Fruit fly (Drosophila melanogaster): ENCODE results near the gene CG16986.

Gene CG16986

DNA sequence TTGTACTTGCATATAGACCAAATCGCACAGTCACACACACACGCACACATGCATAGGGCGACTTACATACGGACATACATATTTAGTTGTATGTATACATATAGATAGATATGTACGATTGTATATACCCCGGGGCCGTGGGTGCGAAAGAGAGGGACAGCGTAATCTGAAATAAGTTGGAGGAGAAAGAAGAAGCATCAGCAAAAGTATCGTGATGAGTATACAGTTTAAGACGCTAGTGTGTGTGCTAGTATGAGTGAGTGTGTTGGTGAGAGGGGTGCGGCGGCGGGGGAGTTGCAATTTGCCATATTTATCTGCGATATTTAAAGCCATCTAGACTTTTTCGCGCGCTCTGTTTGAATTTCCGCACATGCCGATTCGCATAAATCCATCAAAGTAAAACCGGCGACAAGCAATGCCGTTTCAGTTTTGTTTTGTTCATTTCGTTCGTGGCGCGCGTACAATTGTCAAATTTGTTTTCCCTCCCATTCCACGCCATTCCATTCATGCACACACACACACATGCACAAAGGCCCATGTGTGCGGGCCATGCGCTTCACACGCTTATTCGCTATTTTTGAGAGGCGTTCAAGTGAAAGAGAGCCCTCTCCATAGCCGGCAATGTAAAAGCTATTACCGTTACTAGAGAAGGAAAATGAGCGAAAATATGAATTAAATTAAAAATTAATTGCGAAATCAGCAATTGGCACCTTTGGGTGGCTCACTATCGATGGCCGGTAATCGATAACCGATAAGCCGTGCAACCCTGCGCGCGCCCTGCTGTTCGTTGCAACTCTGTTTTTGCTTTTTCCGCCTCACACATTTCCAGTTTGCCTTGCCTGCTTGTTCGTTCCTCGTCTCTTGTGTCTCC, 35.0 kb downstream of the CG16986 start (continued):
- TF ChIP-seq kni (GFP tag; optimal IDR thresholded peaks at IDR 0.05), result peak; percentile 94
- TF ChIP-seq gsb-n (tag; optimal IDR thresholded peaks at IDR 0.05), result peak; percentile 71
- peak; percentile 79 for TF ChIP-seq Antp (GFP tag; optimal IDR thresholded peaks at IDR 0.05)
- peak; percentile 82 for TF ChIP-seq da (GFP tag; optimal IDR thresholded peaks at IDR 0.05)
- peak in 1 of 2 experiments; percentile 84 for TF ChIP-seq insv (GFP tag; optimal IDR thresholded peaks at IDR 0.05)
- TF ChIP-seq chm (GFP tag; IDR thresholded peaks at IDR 0.05), result peak; percentile 94
- peak; percentile 81 for TF ChIP-seq Atf6 (GFP tag; IDR thresholded peaks at IDR 0.05)
- TF ChIP-seq Meics (GFP tag; optimal IDR thresholded peaks at IDR 0.05), result peak; percentile 90
- no peak for TF ChIP-seq CG15073 (GFP tag; optimal IDR thresholded peaks at IDR 0.05)
- TF ChIP-seq sc (optimal IDR thresholded peaks at IDR 0.05), result no peak
- TF ChIP-seq sc (GFP tag; optimal IDR thresholded peaks at IDR 0.05), result peak; percentile 76
- peak; percentile 85 for TF ChIP-seq onecut (GFP tag; IDR thresholded peaks at IDR 0.05)
- peak; percentile 44 for TF ChIP-seq CG6654 (GFP tag; optimal IDR thresholded peaks at IDR 0.05)
- TF ChIP-seq Oli (tag; optimal IDR thresholded peaks at IDR 0.05), result peak; percentile 59
- peak; percentile 51 for TF ChIP-seq Sry-β (GFP tag; optimal IDR thresholded peaks at IDR 0.05)
- peak; percentile 81 for TF ChIP-seq CG14014 (GFP tag; IDR thresholded peaks at IDR 0.05)
- TF ChIP-seq pb (GFP tag; optimal IDR thresholded peaks at IDR 0.05), result peak; percentile 84
- TF ChIP-seq vvl (GFP tag; IDR thresholded peaks at IDR 0.05), result peak; percentile 96
- peak; percentile 82 for TF ChIP-seq HLH4C (GFP tag; IDR thresholded peaks at IDR 0.05; ENCODE audit: partially characterized antibody)
- TF ChIP-seq emc (GFP tag; optimal IDR thresholded peaks at IDR 0.05), result peak; percentile 83
- TF ChIP-seq zen2 (GFP tag; IDR thresholded peaks at IDR 0.05; ENCODE audit: partially characterized antibody), result 0 out of 3 replicates have a peak, but pooled peaks have one; percentile 56
- peak; percentile 67 for TF ChIP-seq wdn (GFP tag; IDR thresholded peaks at IDR 0.05)
- peak; percentile 95 for TF ChIP-seq Dref (GFP tag; IDR thresholded peaks at IDR 0.05)
- peak; percentile 87 for TF ChIP-seq CG7271 (tag; optimal IDR thresholded peaks at IDR 0.05)
- TF ChIP-seq Six4 (GFP tag; optimal IDR thresholded peaks at IDR 0.05), result peak; percentile 69
- TF ChIP-seq CG3281 (GFP tag; optimal IDR thresholded peaks at IDR 0.05), result peak; percentile 91
- TF ChIP-seq CG12155 (GFP tag; optimal IDR thresholded peaks at IDR 0.05), result peak; percentile 63
- peak; percentile 51 for TF ChIP-seq ind (GFP tag; optimal IDR thresholded peaks at IDR 0.05)
- TF ChIP-seq gsb (GFP tag; IDR thresholded peaks at IDR 0.05), result peak; percentile 74
- TF ChIP-seq prd (optimal IDR thresholded peaks at IDR 0.05), result no peak
- peak; percentile 46; the same call in 1 of the 3 replicates for TF ChIP-seq prd (GFP tag; IDR thresholded peaks at IDR 0.05)
- TF ChIP-seq chif (GFP tag; optimal IDR thresholded peaks at IDR 0.05), result peak; percentile 66 to 68
- TF ChIP-seq CG14965 (GFP tag; optimal IDR thresholded peaks at IDR 0.05; ENCODE audit: borderline replicate concordance), result peak; percentile 22
- no peak for TF ChIP-seq Doc2 (GFP tag; IDR thresholded peaks at IDR 0.05)
- peak; percentile 78 for TF ChIP-seq CG4424 (GFP tag; optimal IDR thresholded peaks at IDR 0.05)
- peak; percentile 83 for TF ChIP-seq Side (GFP tag; optimal IDR thresholded peaks at IDR 0.05)
- TF ChIP-seq Hand (GFP tag; optimal IDR thresholded peaks at IDR 0.05), result peak; percentile 87
- TF ChIP-seq Stat92E (GFP tag; optimal IDR thresholded peaks at IDR 0.05), result no peak
- TF ChIP-seq Dip2 (GFP tag; IDR thresholded peaks at IDR 0.05), result no peak
- no peak for TF ChIP-seq Abd-B (GFP tag; optimal IDR thresholded peaks at IDR 0.05)
- peak; percentile 44; the same call in 1 of the 2 replicates for TF ChIP-seq CG4360 (GFP tag; IDR thresholded peaks at IDR 0.05)
- peak; percentile 89 for TF ChIP-seq CG11456 (GFP tag; IDR thresholded peaks at IDR 0.05)
- TF ChIP-seq CG1602 (GFP tag; optimal IDR thresholded peaks at IDR 0.05), result no peak
- peak; percentile 53 for TF ChIP-seq Ada2b (GFP tag; IDR thresholded peaks at IDR 0.05)
- peak; percentile 91 for TF ChIP-seq HHEX (GFP tag; optimal IDR thresholded peaks at IDR 0.05)
- peak in 1 of 2 experiments; percentile 32 for TF ChIP-seq Trl (optimal IDR thresholded peaks at IDR 0.05)
- peak; percentile 91 for TF ChIP-seq Trl (GFP tag; optimal IDR thresholded peaks at IDR 0.05)
- peak; percentile 67 for TF ChIP-seq CG11398 (GFP tag; optimal IDR thresholded peaks at IDR 0.05)
- peak; percentile 52 for TF ChIP-seq CG4617 (GFP tag; optimal IDR thresholded peaks at IDR 0.05; ENCODE audit: borderline replicate concordance)
- TF ChIP-seq CG6272 (GFP tag; IDR thresholded peaks at IDR 0.05), result no peak

Measured in whole organism, embryonic.